Fruit fly (Drosophila melanogaster) whole organism, embryonic: Measurements from ENCODE around the gene Taf8.

Source experiments
- Blimp-1 ChIP-seq: fragments of 200-800 bp; sonication (Bioruptor generic); optimal IDR thresholded peaks from 3 replicates; lab custom pipeline; 2018; ENCODE audit warnings: missing biosample characterization, missing genetic modification characterization, mild to moderate bottlenecking, moderate library complexity, missing genetic modification reagents
- CG10147 ChIP-seq: fragments of 200-800 bp; sonication (Bioruptor generic); optimal IDR thresholded peaks from 2 replicates; lab custom pipeline; 2019; ENCODE audit warnings: missing biosample characterization, mild to moderate bottlenecking, missing genetic modification characterization, moderate library complexity
- CG10321 ChIP-seq: fragments of 200-800 bp; sonication (Bioruptor generic); IDR thresholded peaks from 2 replicates; pipeline ENCODE4 v1.3.6; 2022; ENCODE audit warnings: missing biosample characterization, missing genetic modification characterization
- CG10959 ChIP-seq: fragments of 200-800 bp; sonication (Bioruptor generic); IDR thresholded peaks from 2 replicates; pipeline ENCODE4 v1.3.6; 2022; ENCODE audit warnings: missing biosample characterization, missing genetic modification characterization
- CG11560 ChIP-seq: fragments of 200-800 bp; sonication (Bioruptor generic); IDR thresholded peaks from 3 replicates; pipeline ENCODE4 v1.3.6; 2022; ENCODE audit warnings: missing biosample characterization, missing genetic modification characterization
- CG12071 ChIP-seq: fragments of 200-800 bp; sonication (Bioruptor generic); optimal IDR thresholded peaks from 3 replicates; lab custom pipeline; 2018; ENCODE audit warnings: missing biosample characterization, mild to moderate bottlenecking, missing genetic modification characterization
- CG12659 ChIP-seq: fragments of 200-800 bp; sonication (Bioruptor generic); optimal IDR thresholded peaks from 3 replicates; lab custom pipeline; 2017; ENCODE audit warnings: mild to moderate bottlenecking, missing biosample characterization, missing genetic modification reagents, missing genetic modification characterization
- CG13775 ChIP-seq: fragments of 200-800 bp; sonication (Bioruptor generic); optimal IDR thresholded peaks from 3 replicates; lab custom pipeline; 2017; ENCODE audit warnings: missing biosample characterization, mild to moderate bottlenecking, missing genetic modification characterization
- CG14441 ChIP-seq: fragments of 200-800 bp; sonication (Bioruptor generic); IDR thresholded peaks from 2 replicates; pipeline ENCODE4 v1.3.6; 2022; ENCODE audit warnings: missing biosample characterization, missing genetic modification characterization
- CG14710 ChIP-seq: fragments of 200-800 bp; sonication (Bioruptor generic); optimal IDR thresholded peaks from 3 replicates; lab custom pipeline; 2019; ENCODE audit warnings: missing biosample characterization, mild to moderate bottlenecking, missing genetic modification characterization, moderate library complexity
- CG14860 ChIP-seq: fragments of 200-800 bp; sonication (Bioruptor generic); IDR thresholded peaks from 3 replicates; pipeline ENCODE4 v1.3.6; 2022; ENCODE audit warnings: missing biosample characterization, missing genetic modification characterization; ENCODE audit not compliant: partially characterized antibody
- CG17359 ChIP-seq: fragments of 200-800 bp; sonication (Bioruptor generic); optimal IDR thresholded peaks from 3 replicates; lab custom pipeline; 2018; ENCODE audit warnings: missing biosample characterization, mild to moderate bottlenecking, missing genetic modification characterization, moderate library complexity
- CG17361 ChIP-seq: fragments of 200-800 bp; sonication (Bioruptor generic); IDR thresholded peaks from 3 replicates; pipeline ENCODE4 v1.3.6; 2022; ENCODE audit warnings: missing biosample characterization, missing genetic modification characterization
- CG2202 ChIP-seq: fragments of 200-800 bp; sonication (Bioruptor generic); optimal IDR thresholded peaks from 2 replicates; lab custom pipeline; 2018; ENCODE audit warnings: missing biosample characterization, mild to moderate bottlenecking, missing genetic modification characterization
- CG31224 ChIP-seq: fragments of 200-800 bp; sonication (Bioruptor generic); IDR thresholded peaks from 2 replicates; pipeline ENCODE4 v1.3.6; 2022; ENCODE audit warnings: missing biosample characterization, missing genetic modification characterization
- CG3163 ChIP-seq: fragments of 200-800 bp; sonication (Bioruptor generic); optimal IDR thresholded peaks from 3 replicates; lab custom pipeline; 2016; ENCODE audit warnings: missing biosample characterization, missing genetic modification characterization
- CG4707 ChIP-seq: fragments of 200-800 bp; sonication (Bioruptor generic); optimal IDR thresholded peaks from 2 replicates; lab custom pipeline; 2018; ENCODE audit warnings: missing biosample characterization, mild to moderate bottlenecking, missing genetic modification characterization, moderate library complexity
- CG6175 ChIP-seq: fragments of 200-800 bp; sonication (Bioruptor generic); IDR thresholded peaks from 3 replicates; pipeline ENCODE4 v1.3.6; 2022; ENCODE audit warnings: missing biosample characterization, missing genetic modification characterization
- CG6683 ChIP-seq: fragments of 200-800 bp; sonication (Bioruptor generic); optimal IDR thresholded peaks from 2 replicates; lab custom pipeline; 2017; ENCODE audit warnings: missing biosample characterization, mild to moderate bottlenecking, missing genetic modification characterization, missing genetic modification reagents
- CG9215 ChIP-seq: fragments of 200-800 bp; sonication (Bioruptor generic); IDR thresholded peaks from 2 replicates; pipeline ENCODE4 v1.3.6; 2022; ENCODE audit warnings: missing biosample characterization, missing genetic modification characterization
- Dad ChIP-seq: fragments of 200-800 bp; sonication (Bioruptor generic); optimal IDR thresholded peaks from 3 replicates; lab custom pipeline; 2016; ENCODE audit warnings: missing biosample characterization, missing genetic modification characterization
- Dip3 ChIP-seq: fragments of 200-800 bp; sonication (Bioruptor generic); optimal IDR thresholded peaks from 3 replicates; lab custom pipeline; 2016; ENCODE audit warnings: missing biosample characterization, missing genetic modification characterization
- HLH54F ChIP-seq: fragments of 200-800 bp; sonication (Bioruptor generic); optimal IDR thresholded peaks from 3 replicates; lab custom pipeline; 2016; ENCODE audit warnings: missing biosample characterization, missing genetic modification characterization
- Mrtf ChIP-seq: fragments of 200-800 bp; sonication (Bioruptor generic); IDR thresholded peaks from 3 replicates; pipeline ENCODE4 v1.3.6; 2022; ENCODE audit warnings: missing biosample characterization, missing genetic modification characterization
- Optix ChIP-seq: fragments of 200-800 bp; sonication (Bioruptor generic); IDR thresholded peaks from 3 replicates; pipeline ENCODE4 v1.3.6; 2022; ENCODE audit warnings: missing biosample characterization, missing genetic modification characterization
- TFAM ChIP-seq: fragments of 200-800 bp; sonication (Bioruptor generic); optimal IDR thresholded peaks from 2 replicates; lab custom pipeline; 2017; ENCODE audit warnings: missing biosample characterization, missing genetic modification characterization, inconsistent platforms
- Xbp1 ChIP-seq: fragments of 200-800 bp; sonication (Bioruptor generic); optimal IDR thresholded peaks from 3 replicates; lab custom pipeline; 2016; ENCODE audit warnings: missing biosample characterization, mild to moderate bottlenecking, missing genetic modification characterization
- YL-1 ChIP-seq: fragments of 200-800 bp; sonication (Bioruptor generic); optimal IDR thresholded peaks from 3 replicates; lab custom pipeline; 2017; ENCODE audit warnings: missing biosample characterization, mild to moderate bottlenecking, missing genetic modification characterization
- ac ChIP-seq: fragments of 200-800 bp; sonication (Bioruptor generic); optimal IDR thresholded peaks from 3 replicates; lab custom pipeline; 2017; ENCODE audit warnings: missing biosample characterization, mild to moderate bottlenecking, missing genetic modification characterization
- ap ChIP-seq: fragments of 200-800 bp; sonication (Bioruptor generic); IDR thresholded peaks from 2 replicates; pipeline ENCODE4 v1.3.6; 2022; ENCODE audit warnings: missing biosample characterization, missing genetic modification characterization
- btn ChIP-seq: fragments of 200-800 bp; sonication (Bioruptor generic); optimal IDR thresholded peaks from 2 replicates; lab custom pipeline; 2016; ENCODE audit warnings: missing biosample characterization, missing genetic modification characterization
- cad ChIP-seq: fragments of >200 bp; optimal IDR thresholded peaks from 2 replicates; lab custom pipeline; 2017; ENCODE audit warnings: missing biosample characterization, missing genetic modification characterization
- fru ChIP-seq: fragments of >200 bp; optimal IDR thresholded peaks from 2 replicates; lab custom pipeline; 2017
- gfzf ChIP-seq: fragments of 200-800 bp; sonication (Bioruptor generic); optimal IDR thresholded peaks from 2 replicates; lab custom pipeline; 2016; ENCODE audit warnings: missing biosample characterization, mild to moderate bottlenecking, missing genetic modification characterization, moderate library complexity
- grn ChIP-seq: fragments of 200-800 bp; sonication (Bioruptor generic); optimal IDR thresholded peaks from 3 replicates; lab custom pipeline; 2017; ENCODE audit warnings: missing biosample characterization, missing genetic modification characterization
- ham ChIP-seq: fragments of 200-800 bp; sonication (Bioruptor generic); IDR thresholded peaks from 2 replicates; pipeline ENCODE4 v1.3.6; 2022; ENCODE audit warnings: missing biosample characterization, missing genetic modification characterization
- jumu ChIP-seq: fragments of 200-800 bp; sonication (Bioruptor generic); optimal IDR thresholded peaks from 3 replicates; lab custom pipeline; 2016; ENCODE audit warnings: missing biosample characterization, missing genetic modification characterization
- lbe ChIP-seq: fragments of 200-800 bp; sonication (Bioruptor generic); optimal IDR thresholded peaks from 2 replicates; lab custom pipeline; 2016; ENCODE audit warnings: missing biosample characterization, mild to moderate bottlenecking, missing genetic modification characterization
- lov ChIP-seq, 2 experiments: fragments of 200-800 bp in 1 of 2; fragments of >200 bp in 1 of 2; sonication (Bioruptor generic) in 1 of 2; IDR thresholded peaks in 1 of 2; optimal IDR thresholded peaks in 1 of 2; 2 replicates in 1 of 2; 3 replicates in 1 of 2; pipeline versions ENCODE4 v1.3.6 to Lab custom; 2017 to 2022; ENCODE audit warnings: missing biosample characterization in 1 of 2, missing genetic modification characterization in 1 of 2
- nerfin-1 ChIP-seq: fragments of 200-800 bp; sonication (Bioruptor generic); optimal IDR thresholded peaks from 3 replicates; lab custom pipeline; 2019; ENCODE audit warnings: missing biosample characterization, mild to moderate bottlenecking, missing genetic modification characterization, moderate library complexity
- pan ChIP-seq, 4 experiments: fragments of >200 bp in 3 of 4; fragments of 200-800 bp in 1 of 4; sonication (Bioruptor generic) in 1 of 4; optimal IDR thresholded peaks in 3 of 4; IDR thresholded peaks in 1 of 4; 2 replicates each; pipeline versions ENCODE4 v1.3.6 to Lab custom; 2017 to 2022; ENCODE audit warnings: missing biosample characterization in 2 of 4, missing genetic modification characterization in 2 of 4, mixed read lengths in 1 of 4
- phol ChIP-seq: fragments of 200-800 bp; sonication (Bioruptor generic); optimal IDR thresholded peaks from 3 replicates; lab custom pipeline; 2018; ENCODE audit warnings: missing biosample characterization, mild to moderate bottlenecking, missing genetic modification characterization, moderate library complexity
- pita ChIP-seq: fragments of 200-800 bp; sonication (Bioruptor generic); optimal IDR thresholded peaks from 2 replicates; lab custom pipeline; 2017; ENCODE audit warnings: missing biosample characterization, mild to moderate bottlenecking, missing genetic modification characterization
- prd ChIP-seq, 3 experiments: fragments of >200 bp in 2 of 3; fragments of 200-800 bp in 1 of 3; sonication (Bioruptor generic) in 1 of 3; optimal IDR thresholded peaks in 2 of 3; IDR thresholded peaks in 1 of 3; 2 replicates in 2 of 3; 3 replicates in 1 of 3; pipeline versions ENCODE4 v1.3.6 to Lab custom; 2017 to 2022; ENCODE audit warnings: missing biosample characterization in 1 of 3, missing genetic modification characterization in 1 of 3
- pzg ChIP-seq: fragments of 200-800 bp; sonication (Bioruptor generic); optimal IDR thresholded peaks from 3 replicates; lab custom pipeline; 2018; ENCODE audit warnings: missing biosample characterization, mild to moderate bottlenecking, missing genetic modification characterization, moderate library complexity
- row ChIP-seq: fragments of 200-800 bp; sonication (Bioruptor generic); IDR thresholded peaks from 3 replicates; pipeline ENCODE4 v1.3.6; 2022; ENCODE audit warnings: missing biosample characterization, missing genetic modification characterization
- tna ChIP-seq: fragments of 200-800 bp; sonication (Bioruptor generic); IDR thresholded peaks from 2 replicates; pipeline ENCODE4 v1.3.6; 2022; ENCODE audit warnings: missing biosample characterization, missing genetic modification characterization; ENCODE audit not compliant: partially characterized antibody
- tup ChIP-seq: fragments of 200-800 bp; sonication (Bioruptor generic); optimal IDR thresholded peaks from 2 replicates; lab custom pipeline; 2016; ENCODE audit warnings: missing biosample characterization, mild to moderate bottlenecking, missing genetic modification characterization, moderate library complexity
- tx ChIP-seq: fragments of 200-800 bp; sonication (Bioruptor generic); optimal IDR thresholded peaks from 2 replicates; lab custom pipeline; 2016; ENCODE audit warnings: missing biosample characterization, missing genetic modification characterization
- vvl ChIP-seq: fragments of 200-800 bp; sonication (Bioruptor generic); IDR thresholded peaks from 2 replicates; pipeline ENCODE4 v1.3.6; 2022; ENCODE audit warnings: missing biosample characterization, missing genetic modification characterization

The Taf8 gene

DNA sequence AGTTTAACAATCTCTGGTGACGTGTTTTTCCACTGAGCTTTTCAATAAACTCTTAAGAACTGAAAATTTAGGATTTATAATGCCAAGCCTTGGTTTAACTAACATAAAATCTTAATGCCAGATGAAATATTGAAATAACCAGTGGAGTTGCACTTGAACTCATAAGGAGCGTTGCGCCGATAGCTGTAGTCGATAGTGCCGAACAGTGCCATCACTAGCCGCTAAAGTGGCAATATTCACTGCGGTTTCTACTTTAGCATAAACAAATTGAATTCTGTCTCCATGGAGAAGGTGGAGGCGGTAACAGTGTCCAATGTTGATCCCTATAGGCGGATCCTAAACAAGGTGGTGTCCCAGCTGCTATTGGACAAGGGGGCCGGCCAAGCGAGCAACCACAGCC is at the start of gene Taf8 (continued):
- TF ChIP-seq YL-1 (GFP tag; lab: Kevin White, UChicago), result no peak
- TF ChIP-seq vvl (GFP tag; lab: Robert Waterston, UW), result no peak
- no peak for TF ChIP-seq pan (optimal IDR thresholded peaks at IDR 0.05; lab: Kevin White, UChicago)
- TF ChIP-seq pan (GFP tag; optimal IDR thresholded peaks at IDR 0.05 in 1 of 2, IDR thresholded peaks at IDR 0.05 in 1 of 2), result no peak
- no peak for TF ChIP-seq Xbp1
- TF ChIP-seq fru, result no peak
- TF ChIP-seq Mrtf (GFP tag; lab: Robert Waterston, UW), result 0 out of 3 replicates have a peak, but pooled peaks have one; percentile 19
- no peak for TF ChIP-seq Blimp-1 (GFP tag; lab: Kevin White, UChicago)
- no peak for TF ChIP-seq ap (GFP tag; lab: Robert Waterston, UW)
- TF ChIP-seq CG2202 (tag; lab: Kevin White, UChicago), result no peak
- TF ChIP-seq CG14860 (GFP tag; lab: Robert Waterston, UW), result 0 out of 3 replicates have a peak, but pooled peaks have one; percentile 44
- TF ChIP-seq CG6175 (GFP tag; lab: Robert Waterston, UW), result no peak
- TF ChIP-seq CG14441 (GFP tag; lab: Robert Waterston, UW), result no peak
- no peak for TF ChIP-seq HLH54F (GFP tag; lab: Kevin White, UChicago)
- no peak for TF ChIP-seq CG6683 (GFP tag; lab: Kevin White, UChicago)
- no peak for TF ChIP-seq CG31224
- TF ChIP-seq row (GFP tag; lab: Robert Waterston, UW), result peak; percentile 81
- TF ChIP-seq CG12659 (GFP tag; lab: Kevin White, UChicago), result no peak
- TF ChIP-seq lbe (GFP tag; lab: Kevin White, UChicago), result no peak
- no peak for TF ChIP-seq CG3163
- TF ChIP-seq Optix (GFP tag; lab: Robert Waterston, UW), result no peak
- no peak for TF ChIP-seq CG14710
- no peak for TF ChIP-seq ham (GFP tag; lab: Robert Waterston, UW)
- no peak for TF ChIP-seq CG10959
- no peak for TF ChIP-seq CG17361 (GFP tag; lab: Robert Waterston, UW)
- TF ChIP-seq CG13775 (GFP tag; lab: Kevin White, UChicago), result peak; percentile 14
- no peak for TF ChIP-seq CG4707 (GFP tag; lab: Kevin White, UChicago)
- no peak for TF ChIP-seq lov (optimal IDR thresholded peaks at IDR 0.05; lab: Kevin White, UChicago)
- no peak for TF ChIP-seq lov (GFP tag; IDR thresholded peaks at IDR 0.05; lab: Robert Waterston, UW)
- no peak for TF ChIP-seq CG17359 (tag; lab: Kevin White, UChicago)
- peak; percentile 29 for TF ChIP-seq pzg (GFP tag; lab: Kevin White, UChicago)
- TF ChIP-seq ac (GFP tag; lab: Kevin White, UChicago), result no peak
- no peak for TF ChIP-seq Dad (GFP tag; lab: Kevin White, UChicago)
- no peak for TF ChIP-seq nerfin-1 (tag; lab: Kevin White, UChicago)
- TF ChIP-seq gfzf (GFP tag; lab: Kevin White, UChicago), result no peak
- TF ChIP-seq Dip3, result no peak
- TF ChIP-seq CG11560, result no peak
- no peak for TF ChIP-seq prd (optimal IDR thresholded peaks at IDR 0.05; lab: Kevin White, UChicago)
- peak; percentile 31; the same call in 1 of the 3 replicates for TF ChIP-seq prd (GFP tag; IDR thresholded peaks at IDR 0.05; lab: Robert Waterston, UW)
- no peak for TF ChIP-seq TFAM
- no peak for TF ChIP-seq CG9215 (GFP tag; lab: Robert Waterston, UW)
- no peak for TF ChIP-seq tx
- no peak for TF ChIP-seq pita (GFP tag; lab: Kevin White, UChicago)
- TF ChIP-seq CG10147 (GFP tag; lab: Kevin White, UChicago), result no peak
- no peak for TF ChIP-seq jumu (GFP tag; lab: Kevin White, UChicago)
- TF ChIP-seq CG10321, result no peak
- TF ChIP-seq tna (GFP tag; lab: Robert Waterston, UW), result peak; percentile 9; the same call in 1 of the 2 replicates
- no peak for TF ChIP-seq tup (GFP tag; lab: Kevin White, UChicago)
- TF ChIP-seq grn (GFP tag; lab: Kevin White, UChicago), result no peak
- no peak for TF ChIP-seq cad (GFP tag; lab: Kevin White, UChicago)
- TF ChIP-seq btn (GFP tag; lab: Kevin White, UChicago), result no peak
- TF ChIP-seq phol (tag; lab: Kevin White, UChicago), result no peak
- no peak for TF ChIP-seq CG12071 (GFP tag; lab: Kevin White, UChicago)
